Fruit fly (Drosophila melanogaster): Measurements from ENCODE around the gene CG34367.

CG34367 gene

DNA sequence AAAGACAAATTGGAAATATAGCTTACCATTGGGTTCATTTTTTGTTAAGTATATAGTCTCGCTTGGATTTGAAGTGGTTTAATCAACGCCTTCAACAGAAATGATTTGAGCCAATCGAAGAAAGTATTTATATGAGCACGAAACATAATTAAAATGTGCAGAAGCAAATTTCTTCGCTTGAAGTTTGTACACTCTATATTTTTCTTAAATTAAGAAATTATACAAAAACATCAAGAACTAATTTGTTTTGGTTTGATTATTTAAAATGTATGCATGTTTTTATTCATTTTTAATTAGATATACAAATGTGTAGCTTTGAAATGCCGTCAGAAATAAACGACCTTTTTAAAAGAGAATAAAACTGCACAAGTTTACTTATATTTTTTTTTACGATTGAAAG is 51.8 kb downstream of the CG34367 start, which contains the start of gene CG13138:
Gene CG13138 (minus strand): TSS at position 101 of the 400 bp plus-strand sequence.
- TF ChIP-seq psq (optimal IDR thresholded peaks at IDR 0.05) (no peak), CG8478 (optimal IDR thresholded peaks at IDR 0.05) (no peak), Dll (optimal IDR thresholded peaks at IDR 0.05) (no peak), pan (optimal IDR thresholded peaks at IDR 0.05) (no peak), usp (GFP tag; optimal IDR thresholded peaks at IDR 0.05) (no peak), EcR (GFP tag; optimal IDR thresholded peaks at IDR 0.05) (no peak)

- TF ChIP-seq psq (optimal IDR thresholded peaks at IDR 0.05): no peak
- no peak for TF ChIP-seq Dll (optimal IDR thresholded peaks at IDR 0.05)
- no peak for TF ChIP-seq CG8478 (optimal IDR thresholded peaks at IDR 0.05)
- no peak for TF ChIP-seq EcR (GFP tag; optimal IDR thresholded peaks at IDR 0.05)
- TF ChIP-seq usp (GFP tag; optimal IDR thresholded peaks at IDR 0.05): no peak
- no peak for TF ChIP-seq pan (optimal IDR thresholded peaks at IDR 0.05)
Observed at dm6 chr2L:10299810-10300147, 53.9 kb downstream of the CG34367 start, which contains the start of gene CYLD. CYLD (minus strand) TSS chr2L:10299847.

DNA sequence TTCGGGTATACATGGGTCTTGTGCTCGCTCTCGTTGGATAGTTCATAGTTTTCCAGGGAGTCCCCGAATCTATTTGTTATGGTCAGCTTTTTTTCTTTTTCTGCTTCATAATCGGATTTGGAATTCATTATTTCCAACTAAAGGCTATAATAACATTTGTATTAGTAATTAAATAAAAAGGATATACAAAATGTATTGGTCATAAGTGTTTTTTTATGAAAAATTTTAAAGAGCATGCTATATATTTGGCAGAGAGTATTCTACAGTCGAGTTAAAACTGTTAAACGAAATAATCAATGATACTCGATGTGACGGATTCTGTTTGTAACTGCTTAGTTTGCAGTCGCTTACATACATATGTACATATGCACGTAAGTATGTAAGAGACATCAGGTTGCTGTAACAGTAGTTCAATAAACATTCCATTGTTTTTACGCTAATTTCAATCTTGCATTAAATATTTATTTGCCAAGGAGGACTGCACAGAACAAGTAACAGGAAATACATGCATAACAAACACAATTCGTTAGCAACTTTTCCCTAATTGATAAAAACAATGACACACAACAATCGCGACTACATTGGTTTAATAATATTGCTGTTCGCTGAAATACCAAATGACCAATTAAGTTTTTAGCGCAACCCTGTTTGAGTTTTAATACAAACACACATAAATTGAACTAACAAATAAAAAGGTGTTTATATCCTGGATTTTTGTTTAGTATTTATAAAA is 54.5 kb downstream of the CG34367 start:
- no peak for TF ChIP-seq pan (optimal IDR thresholded peaks at IDR 0.05)
- TF ChIP-seq EcR (GFP tag; optimal IDR thresholded peaks at IDR 0.05): no peak
- no peak for TF ChIP-seq usp (GFP tag; optimal IDR thresholded peaks at IDR 0.05)
- TF ChIP-seq Dll (optimal IDR thresholded peaks at IDR 0.05): no peak
- TF ChIP-seq CG8478 (optimal IDR thresholded peaks at IDR 0.05): no peak
- TF ChIP-seq psq (optimal IDR thresholded peaks at IDR 0.05): no peak

DNA sequence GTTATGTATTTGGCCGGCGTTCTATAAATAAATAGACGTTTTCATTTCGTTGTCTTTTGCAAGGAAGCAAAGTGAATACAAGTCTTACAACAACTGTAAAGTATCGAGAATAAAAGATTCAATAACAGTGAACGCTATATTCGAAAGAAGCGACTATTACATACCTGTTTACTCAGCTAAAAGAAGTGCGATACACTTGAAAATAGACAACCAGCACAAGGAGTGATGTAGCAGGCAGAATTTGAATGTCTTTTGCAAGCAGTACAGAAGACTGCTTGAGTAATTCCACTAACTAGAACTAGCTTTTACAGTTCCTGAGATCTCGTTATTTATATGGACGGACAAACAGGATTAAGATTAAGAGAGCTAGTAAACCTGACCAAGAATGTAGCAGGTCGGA is 55.4 kb downstream of the CG34367 start:
- TF ChIP-seq Dll (optimal IDR thresholded peaks at IDR 0.05): no peak
- TF ChIP-seq EcR (GFP tag; optimal IDR thresholded peaks at IDR 0.05): no peak
- TF ChIP-seq pan (optimal IDR thresholded peaks at IDR 0.05): no peak
- TF ChIP-seq psq (optimal IDR thresholded peaks at IDR 0.05): no peak
- TF ChIP-seq CG8478 (optimal IDR thresholded peaks at IDR 0.05): no peak
- no peak for TF ChIP-seq usp (GFP tag; optimal IDR thresholded peaks at IDR 0.05)
